5 fruit fly cellular contexts compared by ENCODE assay signal in the genomic region with DNA sequence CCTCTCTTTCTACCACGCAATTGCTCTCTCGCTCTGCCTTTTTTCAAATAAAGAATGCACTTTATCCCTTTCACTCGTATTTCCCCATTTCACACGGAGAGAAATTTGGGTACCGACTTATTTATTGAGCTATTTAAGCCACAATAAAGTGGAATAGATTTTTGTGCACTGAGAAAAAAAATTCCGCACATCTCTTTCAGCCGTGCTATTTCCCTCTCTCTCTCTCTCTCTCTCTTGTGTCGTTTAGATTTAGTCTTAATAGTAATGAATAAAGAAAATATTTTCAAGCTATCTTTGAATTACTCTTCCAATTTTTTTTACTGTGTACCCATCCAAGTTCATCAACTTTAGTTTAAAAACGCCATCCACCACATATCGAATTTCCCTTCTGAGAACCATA.
TF ChIP-seq lines count a peak whose summit lies in the region.

No protein-coding gene starts in this region.

- TF ChIP-seq CTCF in whole organism, embryonic (GFP tag; optimal IDR thresholded peaks at IDR 0.05; lab: Kevin White, UChicago) = no peak

TF ChIP-seq in whole organism, adult, 20 proteins besides CTCF, POLR2A, EP300 and RAD21 (continues in another document):
- TF ChIP-seq cnc (optimal IDR thresholded peaks at IDR 0.05; lab: Kevin White, UChicago) (no peak), bab1 (GFP tag; optimal IDR thresholded peaks at IDR 0.05; lab: Kevin White, UChicago) (peak; percentile 52), CG7045 (GFP tag; optimal IDR thresholded peaks at IDR 0.05; lab: Kevin White, UChicago) (peak; percentile 31), pad (GFP tag; optimal IDR thresholded peaks at IDR 0.05; lab: Kevin White, UChicago) (peak; percentile 65), cic (GFP tag; optimal IDR thresholded peaks at IDR 0.05; lab: Kevin White, UChicago) (no peak), Hr96 (GFP tag; optimal IDR thresholded peaks at IDR 0.05; lab: Kevin White, UChicago) (peak; percentile 41), CG5204 (GFP tag; optimal IDR thresholded peaks at IDR 0.05; lab: Kevin White, UChicago) (peak; percentile 52), CG12768 (GFP tag; optimal IDR thresholded peaks at IDR 0.05; lab: Kevin White, UChicago) (no peak), kay (GFP tag; lab: Kevin White, UChicago; ENCODE audit: borderline replicate concordance) (no peak), CG7101 (tag; optimal IDR thresholded peaks at IDR 0.05; lab: Kevin White, UChicago) (peak; percentile 33), Crg-1 (GFP tag; optimal IDR thresholded peaks at IDR 0.05; lab: Kevin White, UChicago) (no peak), CG11617 (GFP tag; optimal IDR thresholded peaks at IDR 0.05; lab: Kevin White, UChicago) (peak; percentile 4), CG1620 (GFP tag; optimal IDR thresholded peaks at IDR 0.05; lab: Kevin White, UChicago) (no peak), ovo (GFP tag; optimal IDR thresholded peaks at IDR 0.05; lab: Kevin White, UChicago) (no peak), CG14711 (tag; optimal IDR thresholded peaks at IDR 0.05; lab: Kevin White, UChicago) (peak; percentile 19), tj (GFP tag; optimal IDR thresholded peaks at IDR 0.05; lab: Kevin White, UChicago) (peak; percentile 37), CG33017 (tag; optimal IDR thresholded peaks at IDR 0.05; lab: Kevin White, UChicago) (peak; percentile 6)

TF ChIP-seq in whole organism, embryonic, 481 proteins besides CTCF, POLR2A, EP300 and RAD21 (continues in another document):
- no peak for TF ChIP-seq CG13775 (GFP tag; optimal IDR thresholded peaks at IDR 0.05; lab: Kevin White, UChicago)
- no peak for TF ChIP-seq pros (GFP tag; optimal IDR thresholded peaks at IDR 0.05; lab: Kevin White, UChicago)
- TF ChIP-seq Rfx (GFP tag; IDR thresholded peaks at IDR 0.05; lab: Robert Waterston, UW) = peak; percentile 79
- peak; percentile 5 for TF ChIP-seq Sry-δ (GFP tag; optimal IDR thresholded peaks at IDR 0.05; lab: Kevin White, UChicago)
- TF ChIP-seq Bdp1 (GFP tag; optimal IDR thresholded peaks at IDR 0.05; lab: Kevin White, UChicago) = no peak
- TF ChIP-seq schlank (tag; optimal IDR thresholded peaks at IDR 0.05; lab: Kevin White, UChicago) = no peak
- TF ChIP-seq Hr78 (GFP tag; optimal IDR thresholded peaks at IDR 0.05; lab: Kevin White, UChicago) = no peak
- peak; percentile 58 for TF ChIP-seq az2 (GFP tag; optimal IDR thresholded peaks at IDR 0.05; lab: Kevin White, UChicago)
- no peak for TF ChIP-seq hth (optimal IDR thresholded peaks at IDR 0.05; lab: Kevin White, UChicago)
- TF ChIP-seq Fer1 (GFP tag; optimal IDR thresholded peaks at IDR 0.05; lab: Kevin White, UChicago) = peak; percentile 15
- TF ChIP-seq CG7556 (GFP tag; optimal IDR thresholded peaks at IDR 0.05; lab: Kevin White, UChicago) = peak; percentile 21
- no peak; the same call in 1 of the 2 replicates for TF ChIP-seq Ravus (GFP tag; IDR thresholded peaks at IDR 0.05; lab: Robert Waterston, UW)
- peak; percentile 44 for TF ChIP-seq Vsx1 (GFP tag; optimal IDR thresholded peaks at IDR 0.05; lab: Kevin White, UChicago)
- TF ChIP-seq BtbVII (GFP tag; optimal IDR thresholded peaks at IDR 0.05; lab: Kevin White, UChicago) = no peak
- TF ChIP-seq row (GFP tag; IDR thresholded peaks at IDR 0.05; lab: Robert Waterston, UW) = peak; percentile 68
- TF ChIP-seq corto (GFP tag; optimal IDR thresholded peaks at IDR 0.05; lab: Kevin White, UChicago) = no peak
- TF ChIP-seq CG14014 (GFP tag; IDR thresholded peaks at IDR 0.05; lab: Robert Waterston, UW) = peak; percentile 68
- TF ChIP-seq jing (GFP tag; optimal IDR thresholded peaks at IDR 0.05; lab: Kevin White, UChicago) = peak; percentile 7

TF ChIP-seq in whole organism, prepupa, 60 proteins besides CTCF, POLR2A, EP300 and RAD21 (continues in another document):
- peak; percentile 82 for TF ChIP-seq pdm3 (GFP tag; optimal IDR thresholded peaks at IDR 0.05; lab: Kevin White, UChicago)
- peak; percentile 79 for TF ChIP-seq CG3919 (GFP tag; optimal IDR thresholded peaks at IDR 0.05; lab: Kevin White, UChicago)
- peak; percentile 57 for TF ChIP-seq CG11762 (GFP tag; optimal IDR thresholded peaks at IDR 0.05; lab: Kevin White, UChicago; ENCODE audit: insufficient read depth)
- peak; percentile 77 for TF ChIP-seq lz (GFP tag; optimal IDR thresholded peaks at IDR 0.05; lab: Kevin White, UChicago)
- peak; percentile 54 for TF ChIP-seq CG3032 (tag; optimal IDR thresholded peaks at IDR 0.05; lab: Kevin White, UChicago)
- TF ChIP-seq Met (GFP tag; optimal IDR thresholded peaks at IDR 0.05; lab: Kevin White, UChicago) = peak; percentile 81
- peak; percentile 85 for TF ChIP-seq CG31627 (GFP tag; optimal IDR thresholded peaks at IDR 0.05; lab: Kevin White, UChicago)
- peak; percentile 70 for TF ChIP-seq achi (GFP tag; optimal IDR thresholded peaks at IDR 0.05; lab: Kevin White, UChicago)
- peak; percentile 76 for TF ChIP-seq CG34406 (GFP tag; optimal IDR thresholded peaks at IDR 0.05; lab: Kevin White, UChicago)
- no peak for TF ChIP-seq Ets96B (tag; optimal IDR thresholded peaks at IDR 0.05; lab: Kevin White, UChicago)
- peak; percentile 66 for TF ChIP-seq net (GFP tag; optimal IDR thresholded peaks at IDR 0.05; lab: Kevin White, UChicago)
- TF ChIP-seq svp (GFP tag; lab: Kevin White, UChicago) = peak; percentile 90
- TF ChIP-seq CG15336 (GFP tag; IDR thresholded peaks at IDR 0.05; lab: Robert Waterston, UW) = peak; percentile 78
- TF ChIP-seq CG6276 (GFP tag; optimal IDR thresholded peaks at IDR 0.05; lab: Kevin White, UChicago) = peak; percentile 46
- TF ChIP-seq CG11902 (GFP tag; optimal IDR thresholded peaks at IDR 0.05; lab: Kevin White, UChicago) = peak; percentile 67
- peak; percentile 59 for TF ChIP-seq CG4318 (GFP tag; optimal IDR thresholded peaks at IDR 0.05; lab: Kevin White, UChicago)
- peak; percentile 69 for TF ChIP-seq CG8632 (GFP tag; optimal IDR thresholded peaks at IDR 0.05; lab: Kevin White, UChicago)
- TF ChIP-seq CG11294 (GFP tag; IDR thresholded peaks at IDR 0.05; lab: Robert Waterston, UW) = peak; percentile 53

TF ChIP-seq in whole organism, pupa, 21 proteins besides CTCF, POLR2A, EP300 and RAD21 (continues in another document):
- no peak for TF ChIP-seq D1 (tag; optimal IDR thresholded peaks at IDR 0.05; lab: Kevin White, UChicago)
- peak; percentile 80 for TF ChIP-seq Pif1A (GFP tag; optimal IDR thresholded peaks at IDR 0.05; lab: Kevin White, UChicago)
- TF ChIP-seq CG14655 (GFP tag; optimal IDR thresholded peaks at IDR 0.05; lab: Kevin White, UChicago) = peak; percentile 76
- peak; percentile 57 for TF ChIP-seq CG17806 (tag; optimal IDR thresholded peaks at IDR 0.05; lab: Kevin White, UChicago)
- peak; percentile 44; the same call in 1 of the 2 replicates for TF ChIP-seq rn (GFP tag; IDR thresholded peaks at IDR 0.05; lab: Robert Waterston, UW)
- TF ChIP-seq fd96Ca (GFP tag; IDR thresholded peaks at IDR 0.05; lab: Robert Waterston, UW) = peak; percentile 76
- peak; percentile 62 for TF ChIP-seq Snoo (tag; optimal IDR thresholded peaks at IDR 0.05; lab: Kevin White, UChicago)
- TF ChIP-seq gl (tag; optimal IDR thresholded peaks at IDR 0.05; lab: Kevin White, UChicago) = no peak
- peak; percentile 62 for TF ChIP-seq CG9948 (tag; optimal IDR thresholded peaks at IDR 0.05; lab: Kevin White, UChicago)
- peak; percentile 6 for TF ChIP-seq CG13204 (GFP tag; optimal IDR thresholded peaks at IDR 0.05; lab: Kevin White, UChicago)
- peak; percentile 67 for TF ChIP-seq CG8159 (tag; optimal IDR thresholded peaks at IDR 0.05; lab: Kevin White, UChicago)
- peak; percentile 76 for TF ChIP-seq CG4496 (GFP tag; IDR thresholded peaks at IDR 0.05; lab: Robert Waterston, UW)
- peak; percentile 61 for TF ChIP-seq EcR (GFP tag; optimal IDR thresholded peaks at IDR 0.05; lab: Kevin White, UChicago)
- TF ChIP-seq CG15710 (tag; optimal IDR thresholded peaks at IDR 0.05; lab: Kevin White, UChicago) = peak; percentile 65
- TF ChIP-seq CG34367 (tag; optimal IDR thresholded peaks at IDR 0.05; lab: Kevin White, UChicago) = peak; percentile 57
- peak; percentile 65 for TF ChIP-seq Ets98B (GFP tag; IDR thresholded peaks at IDR 0.05; lab: Robert Waterston, UW)
- peak; percentile 55 for TF ChIP-seq CG32121 (GFP tag; IDR thresholded peaks at IDR 0.05; lab: Robert Waterston, UW)
- TF ChIP-seq CG12605 (GFP tag; IDR thresholded peaks at IDR 0.05; lab: Robert Waterston, UW) = peak; percentile 51; the same call in 1 of the 2 replicates
- TF ChIP-seq Pif1B (GFP tag; optimal IDR thresholded peaks at IDR 0.05; lab: Kevin White, UChicago) = peak; percentile 57
- TF ChIP-seq CG8301 (tag; optimal IDR thresholded peaks at IDR 0.05; lab: Kevin White, UChicago) = peak; percentile 68

TF ChIP-seq in whole organism, wandering third instar larva, 38 proteins besides CTCF, POLR2A, EP300 and RAD21:
- TF ChIP-seq Sp1 (GFP tag; optimal IDR thresholded peaks at IDR 0.05; lab: Kevin White, UChicago) = peak; percentile 36
- TF ChIP-seq br (GFP tag; optimal IDR thresholded peaks at IDR 0.05; lab: Kevin White, UChicago) = peak; percentile 35
- no peak for TF ChIP-seq dl (GFP tag; optimal IDR thresholded peaks at IDR 0.05; lab: Kevin White, UChicago; ENCODE audit: insufficient read depth in 1 of 2, partially characterized antibody in 2 of 2)
- no peak for TF ChIP-seq dmrt93B (GFP tag; optimal IDR thresholded peaks at IDR 0.05; lab: Kevin White, UChicago)
- peak; percentile 40 for TF ChIP-seq sage (GFP tag; optimal IDR thresholded peaks at IDR 0.05; lab: Kevin White, UChicago)
- no peak for TF ChIP-seq woc (GFP tag; optimal IDR thresholded peaks at IDR 0.05; lab: Kevin White, UChicago)
- peak; percentile 34 for TF ChIP-seq ey (GFP tag; optimal IDR thresholded peaks at IDR 0.05; lab: Kevin White, UChicago)
- peak in 1 of 2 experiments; percentile 60 for TF ChIP-seq foxo (GFP tag; optimal IDR thresholded peaks at IDR 0.05; lab: Kevin White, UChicago)
- TF ChIP-seq OdsH (GFP tag; optimal IDR thresholded peaks at IDR 0.05; lab: Kevin White, UChicago) = peak; percentile 26
- peak; percentile 41 for TF ChIP-seq rgr (GFP tag; optimal IDR thresholded peaks at IDR 0.05; lab: Kevin White, UChicago)
- TF ChIP-seq fru (GFP tag; optimal IDR thresholded peaks at IDR 0.05; lab: Kevin White, UChicago) = peak; percentile 48
- peak; percentile 50 for TF ChIP-seq HLH106 (tag; optimal IDR thresholded peaks at IDR 0.05; lab: Kevin White, UChicago)
- peak; percentile 37 for TF ChIP-seq h (GFP tag; optimal IDR thresholded peaks at IDR 0.05; lab: Kevin White, UChicago)
- TF ChIP-seq psq (GFP tag; optimal IDR thresholded peaks at IDR 0.05; lab: Kevin White, UChicago) = peak; percentile 14
- TF ChIP-seq Dif (GFP tag; optimal IDR thresholded peaks at IDR 0.05; lab: Kevin White, UChicago; ENCODE audit: partially characterized antibody) = no peak
- peak; percentile 4 for TF ChIP-seq CG32264 (GFP tag; optimal IDR thresholded peaks at IDR 0.05; lab: Kevin White, UChicago)
- TF ChIP-seq Vsx2 (GFP tag; optimal IDR thresholded peaks at IDR 0.05; lab: Kevin White, UChicago; ENCODE audit: partially characterized antibody) = no peak
- TF ChIP-seq lola (GFP tag; optimal IDR thresholded peaks at IDR 0.05; lab: Kevin White, UChicago) = no peak
